Fruit fly (Drosophila melanogaster) whole organism, adult: Measurements from ENCODE around the gene TTLL3B.

Source experiments
- CG11617 ChIP-seq: fragments of 200-800 bp; sonication (Bioruptor generic); optimal IDR thresholded peaks from 2 replicates; lab custom pipeline; 2017; ENCODE audit warnings: mild to moderate bottlenecking, missing biosample characterization, missing genetic modification reagents, missing genetic modification characterization
- CG12768 ChIP-seq: fragments of 200-800 bp; sonication (Bioruptor generic); optimal IDR thresholded peaks from 2 replicates; lab custom pipeline; 2017; ENCODE audit warnings: missing biosample characterization, missing genetic modification characterization, mild to moderate bottlenecking, moderate library complexity, missing genetic modification reagents
- CG14711 ChIP-seq: fragments of 200-800 bp; sonication (Bioruptor generic); optimal IDR thresholded peaks from 2 replicates; lab custom pipeline; 2018; ENCODE audit warnings: missing biosample characterization, mild to moderate bottlenecking, missing genetic modification characterization, moderate library complexity
- CG1620 ChIP-seq: fragments of 200-800 bp; sonication (Bioruptor generic); optimal IDR thresholded peaks from 2 replicates; lab custom pipeline; 2016; ENCODE audit warnings: missing biosample characterization, missing genetic modification characterization
- CG33017 ChIP-seq: fragments of 200-800 bp; sonication (Bioruptor generic); optimal IDR thresholded peaks from 2 replicates; lab custom pipeline; 2018; ENCODE audit warnings: missing biosample characterization, mild to moderate bottlenecking, missing genetic modification characterization, moderate library complexity
- CG5204 ChIP-seq: fragments of 200-800 bp; sonication (Bioruptor generic); optimal IDR thresholded peaks from 2 replicates; lab custom pipeline; 2016; ENCODE audit warnings: missing biosample characterization, missing genetic modification characterization
- CG7045 ChIP-seq: fragments of 200-800 bp; sonication (Bioruptor generic); optimal IDR thresholded peaks from 2 replicates; lab custom pipeline; 2017; ENCODE audit warnings: missing biosample characterization, mild to moderate bottlenecking, missing genetic modification characterization
- CG7101 ChIP-seq: fragments of 200-800 bp; sonication (Bioruptor generic); optimal IDR thresholded peaks from 2 replicates; lab custom pipeline; 2018; ENCODE audit warnings: missing biosample characterization, mild to moderate bottlenecking, missing genetic modification characterization, moderate library complexity
- Clk ChIP-seq: fragments of 200-800 bp; sonication (Bioruptor generic); optimal IDR thresholded peaks from 2 replicates; lab custom pipeline; 2017; ENCODE audit warnings: missing biosample characterization, missing genetic modification characterization
- Crg-1 ChIP-seq: fragments of 200-800 bp; sonication (Bioruptor generic); optimal IDR thresholded peaks from 2 replicates; lab custom pipeline; 2016; ENCODE audit warnings: missing biosample characterization, missing genetic modification characterization
- Hr96 ChIP-seq: fragments of 200-800 bp; sonication (Bioruptor generic); optimal IDR thresholded peaks from 2 replicates; lab custom pipeline; 2016; ENCODE audit warnings: missing biosample characterization, missing genetic modification characterization
- Mnt ChIP-seq: fragments of 200-800 bp; sonication (Bioruptor generic); optimal IDR thresholded peaks from 2 replicates; lab custom pipeline; 2016; ENCODE audit warnings: missing biosample characterization, mild to moderate bottlenecking, missing genetic modification characterization
- bab1 ChIP-seq: fragments of 200-800 bp; sonication (Bioruptor generic); optimal IDR thresholded peaks from 3 replicates; lab custom pipeline; 2019; ENCODE audit warnings: missing biosample characterization, mild to moderate bottlenecking, missing genetic modification characterization, moderate library complexity
- cic ChIP-seq: fragments of 200-800 bp; sonication (Bioruptor generic); optimal IDR thresholded peaks from 2 replicates; lab custom pipeline; 2017; ENCODE audit warnings: missing biosample characterization, mild to moderate bottlenecking, missing genetic modification characterization, moderate library complexity
- cnc ChIP-seq, 2 experiments: fragments of >200 bp; optimal IDR thresholded peaks; 2 replicates each; lab custom pipeline; 2017
- kay ChIP-seq: fragments of 200-800 bp; sonication (Bioruptor generic); peaks from one replicate; lab custom pipeline; 2016; ENCODE audit warnings: missing biosample characterization, missing genetic modification characterization, borderline replicate concordance
- ovo ChIP-seq: fragments of 200-800 bp; sonication (Bioruptor generic); optimal IDR thresholded peaks from 2 replicates; lab custom pipeline; 2016; ENCODE audit warnings: missing biosample characterization, missing genetic modification characterization
- pad ChIP-seq: fragments of 200-800 bp; sonication (Bioruptor generic); optimal IDR thresholded peaks from 3 replicates; lab custom pipeline; 2017; ENCODE audit warnings: missing biosample characterization, missing genetic modification characterization, mild to moderate bottlenecking, moderate library complexity, missing genetic modification reagents
- tj ChIP-seq: fragments of 200-800 bp; sonication (Bioruptor generic); optimal IDR thresholded peaks from 3 replicates; lab custom pipeline; 2017; ENCODE audit warnings: missing biosample characterization, mild to moderate bottlenecking, missing genetic modification characterization, moderate library complexity
- toe ChIP-seq: fragments of 200-800 bp; sonication (Bioruptor generic); optimal IDR thresholded peaks from 2 replicates; lab custom pipeline; 2016; ENCODE audit warnings: missing biosample characterization, missing genetic modification characterization

Gene TTLL3B

DNA sequence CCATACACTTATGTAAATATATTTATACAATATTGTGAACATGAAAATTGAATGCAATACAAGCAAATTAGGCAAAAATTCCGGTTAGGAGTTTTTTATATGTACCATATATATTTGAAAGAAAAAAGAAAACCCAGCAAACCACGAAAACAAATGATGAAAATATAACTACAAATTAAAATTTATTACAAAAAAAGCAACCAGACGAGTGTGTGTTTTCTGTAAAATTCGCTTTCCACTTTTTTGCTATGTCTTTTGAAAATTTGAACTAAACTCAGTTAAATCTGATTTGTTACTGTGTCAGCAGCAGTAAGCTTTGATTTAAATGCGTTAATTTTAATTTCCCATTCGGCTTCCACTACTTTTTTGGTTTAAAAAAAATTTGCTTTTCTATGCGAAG lies at the start of gene TTLL3B:
Gene TTLL3B, plus strand, starts transcription at position 301 of the 400 bp plus-strand sequence.
- TF ChIP-seq bab1 (GFP tag; lab: Kevin White, UChicago) (no peak), CG5204 (GFP tag; lab: Kevin White, UChicago) (no peak), CG14711 (tag; lab: Kevin White, UChicago) (no peak), tj (GFP tag; lab: Kevin White, UChicago) (no peak), ovo (GFP tag; lab: Kevin White, UChicago) (no peak), CG7045 (GFP tag; lab: Kevin White, UChicago) (no peak), Mnt (no peak), CG7101 (tag; lab: Kevin White, UChicago) (no peak), kay (GFP tag; lab: Kevin White, UChicago) (no peak), toe (no peak), pad (no peak), cnc (optimal IDR thresholded peaks at IDR 0.05; lab: Kevin White, UChicago) (no peak), Hr96 (no peak), CG1620 (GFP tag; lab: Kevin White, UChicago) (no peak), cic (GFP tag; lab: Kevin White, UChicago) (no peak), Crg-1 (GFP tag; lab: Kevin White, UChicago) (no peak)

dm6 chr2L:6682909-6683308 lies 49.8 kb upstream of the TTLL3B start:
- TF ChIP-seq Clk (GFP tag; lab: Kevin White, UChicago) = no peak
- peak; percentile 73 for TF ChIP-seq tj (GFP tag; lab: Kevin White, UChicago)
- TF ChIP-seq CG12768 = no peak
- TF ChIP-seq ovo (GFP tag; lab: Kevin White, UChicago) = no peak
- TF ChIP-seq kay (GFP tag; lab: Kevin White, UChicago) = peak; percentile 81
- TF ChIP-seq cnc (optimal IDR thresholded peaks at IDR 0.05; lab: Kevin White, UChicago) = peak in 1 of 2 experiments; percentile 38
- no peak for TF ChIP-seq Mnt

- TF ChIP-seq Clk (GFP tag; lab: Kevin White, UChicago) (peak; percentile 58), CG11617 (GFP tag; lab: Kevin White, UChicago) (peak; percentile 83), cnc (optimal IDR thresholded peaks at IDR 0.05; lab: Kevin White, UChicago) (no peak), Hr96 (peak; percentile 73), pad (peak; percentile 67), toe (no peak), tj (GFP tag; lab: Kevin White, UChicago) (peak; percentile 49), ovo (GFP tag; lab: Kevin White, UChicago) (peak; percentile 85), CG14711 (tag; lab: Kevin White, UChicago) (peak; percentile 60), CG1620 (GFP tag; lab: Kevin White, UChicago) (peak; percentile 59), CG5204 (GFP tag; lab: Kevin White, UChicago) (peak; percentile 81), CG33017 (tag; lab: Kevin White, UChicago) (peak; percentile 46), CG12768 (peak; percentile 75), CG7101 (tag; lab: Kevin White, UChicago) (peak; percentile 73), kay (GFP tag; lab: Kevin White, UChicago) (no peak), Mnt (peak; percentile 86), CG7045 (GFP tag; lab: Kevin White, UChicago) (peak; percentile 68), Crg-1 (GFP tag; lab: Kevin White, UChicago) (peak; percentile 48), bab1 (GFP tag; lab: Kevin White, UChicago) (peak; percentile 60), cic (GFP tag; lab: Kevin White, UChicago) (peak; percentile 34)
Observed at dm6 chr2L:6683992-6684882, 48.4 kb upstream of the TTLL3B start, which contains the start of gene Nhe3. TSS of gene Nhe3 (minus strand) at chr2L:6684364.

DNA sequence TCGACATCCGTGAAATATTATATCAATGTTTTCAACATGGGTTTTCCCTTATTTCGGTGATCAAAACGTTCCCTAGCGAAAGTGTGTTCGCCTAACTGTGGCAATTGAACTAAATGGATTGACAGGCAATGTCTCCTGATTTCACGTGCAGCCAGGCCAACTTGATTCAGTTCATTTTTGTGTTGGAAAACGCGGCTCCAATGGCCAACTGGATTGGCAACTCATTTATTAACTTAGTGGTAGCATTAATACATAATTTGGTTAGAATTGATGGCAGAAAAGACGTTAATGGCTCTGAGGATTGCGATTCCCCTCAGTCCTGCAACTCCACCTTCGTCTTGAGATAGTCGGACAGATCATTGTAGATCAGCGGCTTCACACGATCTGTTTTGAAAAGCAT lies 46.1 kb upstream of the TTLL3B start, which contains the start of gene CG11327:
Gene CG11327, minus strand, starts transcription at position 101 of the 400 bp plus-strand sequence.
- no peak for TF ChIP-seq kay (GFP tag; lab: Kevin White, UChicago)
- no peak for TF ChIP-seq CG14711 (tag; lab: Kevin White, UChicago)
- no peak for TF ChIP-seq CG5204 (GFP tag; lab: Kevin White, UChicago)
- TF ChIP-seq cnc (optimal IDR thresholded peaks at IDR 0.05; lab: Kevin White, UChicago) = no peak
- TF ChIP-seq CG7101 (tag; lab: Kevin White, UChicago) = no peak
- TF ChIP-seq CG7045 (GFP tag; lab: Kevin White, UChicago) = no peak
- TF ChIP-seq Crg-1 (GFP tag; lab: Kevin White, UChicago) = no peak
- no peak for TF ChIP-seq CG33017 (tag; lab: Kevin White, UChicago)
- no peak for TF ChIP-seq ovo (GFP tag; lab: Kevin White, UChicago)
- TF ChIP-seq pad = no peak
- no peak for TF ChIP-seq CG1620 (GFP tag; lab: Kevin White, UChicago)
- no peak for TF ChIP-seq toe
- TF ChIP-seq Clk (GFP tag; lab: Kevin White, UChicago) = no peak
- no peak for TF ChIP-seq CG12768

DNA sequence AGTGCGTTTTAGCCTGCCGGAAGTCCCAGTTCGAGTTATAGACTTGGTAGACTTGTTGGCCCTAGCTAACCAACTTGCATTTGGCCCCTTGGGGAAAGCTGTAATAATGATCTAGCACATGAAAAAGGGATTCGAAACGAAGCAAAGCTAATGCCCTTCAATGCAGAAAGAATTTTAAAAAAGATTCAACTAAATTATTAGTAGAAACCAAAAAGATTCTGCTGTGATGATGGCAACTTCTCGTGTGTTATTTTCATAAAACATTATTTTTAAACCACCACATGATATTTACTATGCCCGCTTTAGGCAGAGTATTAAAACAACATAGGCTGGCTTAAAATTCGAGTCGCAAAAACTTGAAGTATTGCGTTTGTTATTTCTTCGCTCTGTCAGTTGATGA lies 40.6 kb upstream of the TTLL3B start:
- no peak for TF ChIP-seq pad
- TF ChIP-seq CG12768 = no peak
- no peak for TF ChIP-seq CG11617 (GFP tag; lab: Kevin White, UChicago)
- no peak for TF ChIP-seq CG14711 (tag; lab: Kevin White, UChicago)
- no peak for TF ChIP-seq CG5204 (GFP tag; lab: Kevin White, UChicago)
- no peak for TF ChIP-seq cic (GFP tag; lab: Kevin White, UChicago)
- no peak for TF ChIP-seq Hr96
- no peak for TF ChIP-seq Clk (GFP tag; lab: Kevin White, UChicago)
- no peak for TF ChIP-seq CG33017 (tag; lab: Kevin White, UChicago)
- TF ChIP-seq CG1620 (GFP tag; lab: Kevin White, UChicago) = no peak
- no peak for TF ChIP-seq kay (GFP tag; lab: Kevin White, UChicago)
